Fruit fly (Drosophila melanogaster): Measurements from ENCODE around the gene Got2.

The Got2 gene

dm6 chr2L:1987434-1988191 is at the start of gene Got2 (continued):
- TF ChIP-seq Gug (GFP tag; IDR thresholded peaks at IDR 0.05), result no peak
- no peak for TF ChIP-seq CG7368 (GFP tag; optimal IDR thresholded peaks at IDR 0.05)
- TF ChIP-seq pdm3 (GFP tag; optimal IDR thresholded peaks at IDR 0.05), result peak; percentile 45
- no peak for TF ChIP-seq CG34406 (GFP tag; optimal IDR thresholded peaks at IDR 0.05)
- TF ChIP-seq CG6792 (GFP tag; optimal IDR thresholded peaks at IDR 0.05), result no peak

dm6 chr2L:2037165-2037550 is 49.6 kb upstream of the Got2 start, which contains the start of gene lectin-22C:
TSS of gene lectin-22C (minus strand) at chr2L:2037265.
- TF ChIP-seq CG8319 (GFP tag; optimal IDR thresholded peaks at IDR 0.05) (no peak), CG9139 (GFP tag; optimal IDR thresholded peaks at IDR 0.05) (no peak), Hr39 (GFP tag; optimal IDR thresholded peaks at IDR 0.05) (no peak), cyc (GFP tag; optimal IDR thresholded peaks at IDR 0.05) (no peak), Ets21C (GFP tag; optimal IDR thresholded peaks at IDR 0.05) (no peak), esn (GFP tag; optimal IDR thresholded peaks at IDR 0.05) (no peak), Ets96B (tag; optimal IDR thresholded peaks at IDR 0.05) (no peak), CG8119 (GFP tag; IDR thresholded peaks at IDR 0.05) (no peak), vri (GFP tag; optimal IDR thresholded peaks at IDR 0.05) (no peak), topi (GFP tag; optimal IDR thresholded peaks at IDR 0.05) (no peak), CG8632 (GFP tag; optimal IDR thresholded peaks at IDR 0.05) (no peak), CG1621 (tag; optimal IDR thresholded peaks at IDR 0.05) (no peak), CG31627 (GFP tag; optimal IDR thresholded peaks at IDR 0.05) (no peak), CG6163 (GFP tag; IDR thresholded peaks at IDR 0.05) (no peak), CG6276 (GFP tag; optimal IDR thresholded peaks at IDR 0.05) (no peak), CG6854 (GFP tag; optimal IDR thresholded peaks at IDR 0.05) (no peak), eg (GFP tag; IDR thresholded peaks at IDR 0.05) (no peak), Gug (GFP tag; IDR thresholded peaks at IDR 0.05) (no peak)

- TF ChIP-seq fkh (GFP tag; optimal IDR thresholded peaks at IDR 0.05) (peak; percentile 25), Gug (GFP tag; IDR thresholded peaks at IDR 0.05) (no peak)
These were observed 48.4 kb upstream of the Got2 start, which contains the start of gene CG42296 for dm6 chr2L:2035941-2036340. TSS of gene CG42296 (minus strand) at chr2L:2036041.

dm6 chr2L:2032076-2032475 is 44.5 kb upstream of the Got2 start:
- TF ChIP-seq eg (GFP tag; IDR thresholded peaks at IDR 0.05) (no peak), achi (GFP tag; optimal IDR thresholded peaks at IDR 0.05) (peak; percentile 8), CG16779 (tag; optimal IDR thresholded peaks at IDR 0.05) (no peak), pdm3 (GFP tag; optimal IDR thresholded peaks at IDR 0.05) (peak; percentile 0), CG6792 (GFP tag; optimal IDR thresholded peaks at IDR 0.05) (no peak), topi (GFP tag; optimal IDR thresholded peaks at IDR 0.05) (peak; percentile 13), CG11902 (GFP tag; optimal IDR thresholded peaks at IDR 0.05) (peak; percentile 8), Eip78C (GFP tag) (peak; percentile 70), CG3032 (tag; optimal IDR thresholded peaks at IDR 0.05) (no peak), CG6854 (GFP tag; optimal IDR thresholded peaks at IDR 0.05) (no peak)

dm6 chr2L:2031522-2031921 is 44.0 kb upstream of the Got2 start:
- TF ChIP-seq svp (GFP tag) (peak; percentile 34), CG10631 (GFP tag; optimal IDR thresholded peaks at IDR 0.05) (no peak)

- TF ChIP-seq salr (GFP tag; optimal IDR thresholded peaks at IDR 0.05), result no peak
- peak; percentile 51 for TF ChIP-seq svp (GFP tag)
- no peak for TF ChIP-seq CG6792 (GFP tag; optimal IDR thresholded peaks at IDR 0.05)
- peak; percentile 60 for TF ChIP-seq Eip78C (GFP tag)
- TF ChIP-seq Sox15 (GFP tag; optimal IDR thresholded peaks at IDR 0.05), result no peak
These were observed 35.3 kb upstream of the Got2 start for dm6 chr2L:2022823-2023222.
